Worm (Caenorhabditis elegans) whole organism, L1 larva: ENCODE data around the gene fbxa-32.

Experiments used
- C34B4.2 ChIP-seq: sonication (generic microtip); optimal IDR thresholded peaks from 2 replicates; lab custom pipeline; 2017; ENCODE audit warnings: mild to moderate bottlenecking, missing genetic modification characterization, missing compliant biosample characterization
- F16B12.6 ChIP-seq: fragments of 150-350 bp; optimal IDR thresholded peaks from 2 replicates; lab custom pipeline; 2014; ENCODE audit warnings: missing biosample characterization, missing genetic modification characterization
- Y116A8C.19 ChIP-seq: sonication (generic microtip); optimal IDR thresholded peaks from 2 replicates; lab custom pipeline; 2016; ENCODE audit warnings: missing compliant biosample characterization, missing genetic modification characterization, borderline replicate concordance
- ama-1 ChIP-seq: fragments of 150-350 bp; optimal IDR thresholded peaks from 2 replicates; lab custom pipeline; 2014
- ceh-63 ChIP-seq: fragments of 200-800 bp; sonication (Bioruptor generic); optimal IDR thresholded peaks from 2 replicates; lab custom pipeline; 2018; ENCODE audit warnings: mild to moderate bottlenecking, missing genetic modification characterization, missing compliant biosample characterization
- efl-1 ChIP-seq, 4 experiments: fragments of 150-350 bp; optimal IDR thresholded peaks in 3 of 4; peaks in 1 of 4; 1 replicate in 1 of 4; 2 replicates in 3 of 4; lab custom pipeline; 2014; ENCODE audit warnings: missing biosample characterization in 2 of 4, missing genetic modification characterization in 2 of 4, missing genetic modification reagents in 2 of 4
- efl-3 ChIP-seq: fragments of 200-800 bp; sonication (Bioruptor generic); optimal IDR thresholded peaks from 2 replicates; lab custom pipeline; 2018; ENCODE audit warnings: mild to moderate bottlenecking, missing genetic modification characterization, missing compliant biosample characterization
- egl-13 ChIP-seq: sonication (generic microtip); optimal IDR thresholded peaks from 2 replicates; lab custom pipeline; 2016; ENCODE audit warnings: missing genotype, missing genetic modification reagents, missing genetic modification characterization, missing compliant biosample characterization
- elt-2 ChIP-seq: sonication (generic microtip); optimal IDR thresholded peaks from 2 replicates; lab custom pipeline; 2016; ENCODE audit warnings: missing genetic modification characterization, mild to moderate bottlenecking, inconsistent platforms, missing compliant biosample characterization, missing genetic modification reagents
- elt-3 ChIP-seq, 6 experiments: fragments of 150-350 bp in 1 of 6; sonication (generic microtip); optimal IDR thresholded peaks; 2 replicates each; lab custom pipeline; 2017 to 2018; ENCODE audit warnings: missing biosample characterization in 6 of 6, missing genetic modification characterization in 6 of 6, inconsistent platforms in 1 of 6
- fkh-8 ChIP-seq: sonication (generic microtip); optimal IDR thresholded peaks from 2 replicates; lab custom pipeline; 2016; ENCODE audit warnings: mild to moderate bottlenecking, missing genetic modification characterization, missing compliant biosample characterization
- hlh-17 ChIP-seq: fragments of 200-800 bp; sonication (Bioruptor generic); optimal IDR thresholded peaks from 2 replicates; lab custom pipeline; 2018; ENCODE audit warnings: missing genetic modification characterization, mild to moderate bottlenecking, missing compliant biosample characterization, moderate library complexity, borderline replicate concordance
- lin-14 ChIP-seq: fragments of 200-800 bp; sonication (Bioruptor generic); optimal IDR thresholded peaks from 2 replicates; lab custom pipeline; 2018; ENCODE audit warnings: mild to moderate bottlenecking, missing genetic modification characterization, moderate library complexity, missing compliant biosample characterization
- mef-2 ChIP-seq: fragments of 150-350 bp; optimal IDR thresholded peaks from 2 replicates; lab custom pipeline; 2014; ENCODE audit warnings: missing biosample characterization, missing genetic modification characterization
- nhr-12 ChIP-seq: sonication (generic microtip); optimal IDR thresholded peaks from 2 replicates; lab custom pipeline; 2017; ENCODE audit warnings: missing biosample characterization, missing genetic modification characterization
- nhr-19 ChIP-seq: fragments of 200-800 bp; sonication (Bioruptor generic); conservative IDR thresholded peaks from 2 replicates; pipeline ENCODE4 v1.3.6; 2022; ENCODE audit warnings: missing genetic modification characterization, missing compliant biosample characterization
- nhr-237 ChIP-seq: fragments of 150-350 bp; optimal IDR thresholded peaks from 2 replicates; lab custom pipeline; 2014; ENCODE audit warnings: missing biosample characterization, missing genetic modification characterization
- nhr-28 ChIP-seq: fragments of 150-350 bp; optimal IDR thresholded peaks from 2 replicates; lab custom pipeline; 2014; ENCODE audit warnings: missing biosample characterization, missing genetic modification characterization
- nhr-76 ChIP-seq: sonication (generic microtip); optimal IDR thresholded peaks from 2 replicates; lab custom pipeline; 2017; ENCODE audit warnings: missing biosample characterization, missing genetic modification characterization
- nhr-85 ChIP-seq: sonication (generic microtip); peaks from one replicate; lab custom pipeline; 2016; ENCODE audit warnings: missing genetic modification characterization, inconsistent platforms, missing compliant biosample characterization
- nhr-90 ChIP-seq: sonication (generic microtip); optimal IDR thresholded peaks from 2 replicates; lab custom pipeline; 2016; ENCODE audit warnings: mild to moderate bottlenecking, missing genetic modification characterization, missing compliant biosample characterization; ENCODE audit not compliant: poor library complexity
- pag-3 ChIP-seq: sonication (generic microtip); optimal IDR thresholded peaks from 2 replicates; lab custom pipeline; 2017; ENCODE audit warnings: missing genetic modification characterization, mild to moderate bottlenecking, missing compliant biosample characterization, antibody characterized with exemption, borderline replicate concordance; ENCODE audit not compliant: insufficient read depth
- pax-3 ChIP-seq: fragments of 200-800 bp; sonication (Bioruptor generic); optimal IDR thresholded peaks from 2 replicates; lab custom pipeline; 2018; ENCODE audit warnings: mild to moderate bottlenecking, missing genetic modification characterization, moderate library complexity, missing compliant biosample characterization
- skn-1 ChIP-seq: fragments of 150-350 bp; optimal IDR thresholded peaks from 2 replicates; lab custom pipeline; 2014; ENCODE audit warnings: missing biosample characterization, missing genetic modification characterization
- snpc-4 ChIP-seq: fragments of 150-350 bp; optimal IDR thresholded peaks from 2 replicates; lab custom pipeline; 2014; ENCODE audit warnings: missing biosample characterization, missing genetic modification characterization
- sptf-1 ChIP-seq: fragments of 150-350 bp; optimal IDR thresholded peaks from 2 replicates; lab custom pipeline; 2014; ENCODE audit warnings: missing biosample characterization, missing genetic modification characterization
- unc-130 ChIP-seq: fragments of 150-350 bp; optimal IDR thresholded peaks from 2 replicates; lab custom pipeline; 2017; ENCODE audit warnings: missing biosample characterization, missing genetic modification characterization, inconsistent platforms
- unc-62 ChIP-seq: fragments of 150-350 bp; optimal IDR thresholded peaks from 2 replicates; lab custom pipeline; 2014; ENCODE audit warnings: missing biosample characterization, missing genetic modification reagents, missing genetic modification characterization
- unc-98 ChIP-seq: fragments of 200-800 bp; sonication (Bioruptor generic); IDR thresholded peaks from 2 replicates; pipeline ENCODE4 v1.3.6; 2022; ENCODE audit warnings: missing genetic modification characterization, missing compliant biosample characterization
- ztf-4 ChIP-seq: fragments of 150-350 bp; optimal IDR thresholded peaks from 2 replicates; lab custom pipeline; 2014; ENCODE audit warnings: missing biosample characterization, missing genetic modification characterization

Gene fbxa-32

ce11 chrIII:1269156-1269555 lies at the start of gene fbxa-32:
TSS of gene fbxa-32 (minus strand) at chrIII:1269256.
- TF ChIP-seq mef-2 (tag; lab: Kevin White, UChicago), result no peak
- TF ChIP-seq elt-2 (tag; lab: Kevin White, UChicago), result peak; percentile 16

- TF ChIP-seq nhr-76 (no peak), elt-2 (tag; lab: Kevin White, UChicago) (peak; percentile 33)
- TF ChIP-seq, all 84 proteins: peak for 1
Measured at ce11 chrIII:1315038-1315437, 46.0 kb upstream of the fbxa-32 start, which contains the start of the genes fbxa-80 and fbxa-19. TSS of gene fbxa-80 (minus strand) at chrIII:1315210. TSS of gene fbxa-19 (plus strand) at chrIII:1315401.

DNA sequence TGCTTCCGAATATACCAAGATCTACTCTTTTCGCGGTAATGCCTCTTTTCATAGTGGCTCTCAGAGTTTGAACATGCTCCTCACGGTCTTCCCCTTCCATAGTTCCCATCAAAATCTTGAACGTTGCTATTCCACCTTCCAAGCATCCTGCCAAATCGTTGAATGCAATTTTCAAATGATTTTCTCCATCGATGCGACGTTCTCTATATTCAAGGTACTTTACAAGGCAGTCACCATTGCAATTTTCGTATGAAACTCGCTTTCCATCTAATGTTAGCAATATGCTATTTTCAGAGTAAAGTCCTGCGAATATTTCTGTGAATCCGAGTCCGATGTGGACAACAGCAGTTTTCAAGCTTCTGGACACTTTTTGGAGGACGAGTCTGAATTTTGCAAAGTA lies 45.2 kb upstream of the fbxa-32 start:
- TF ChIP-seq snpc-4 (tag; lab: Kevin White, UChicago) (no peak), efl-1 (optimal IDR thresholded peaks at IDR 0.05; lab: Kevin White, UChicago) (no peak), efl-1 (GFP tag; optimal IDR thresholded peaks at IDR 0.05 in 1 of 2; lab: Kevin White, UChicago) (peak in 1 of 2 experiments; percentile 24)

ce11 chrIII:1311367-1311766 lies 42.3 kb upstream of the fbxa-32 start:
- TF ChIP-seq nhr-76, result no peak
- no peak for TF ChIP-seq nhr-19
- TF ChIP-seq unc-62, result no peak
- TF ChIP-seq C34B4.2 (tag; lab: Kevin White, UChicago), result no peak
- TF ChIP-seq snpc-4 (tag; lab: Kevin White, UChicago), result no peak
- TF ChIP-seq pag-3 (tag; lab: Kevin White, UChicago), result no peak
- TF ChIP-seq lin-14, result no peak
- TF ChIP-seq efl-3 (GFP tag; lab: Kevin White, UChicago), result no peak
- no peak for TF ChIP-seq nhr-237 (tag; lab: Kevin White, UChicago)
- TF ChIP-seq ztf-4, result no peak
- TF ChIP-seq ama-1 (lab: Kevin White, UChicago), result no peak
- TF ChIP-seq nhr-85 (tag; lab: Kevin White, UChicago), result no peak

DNA sequence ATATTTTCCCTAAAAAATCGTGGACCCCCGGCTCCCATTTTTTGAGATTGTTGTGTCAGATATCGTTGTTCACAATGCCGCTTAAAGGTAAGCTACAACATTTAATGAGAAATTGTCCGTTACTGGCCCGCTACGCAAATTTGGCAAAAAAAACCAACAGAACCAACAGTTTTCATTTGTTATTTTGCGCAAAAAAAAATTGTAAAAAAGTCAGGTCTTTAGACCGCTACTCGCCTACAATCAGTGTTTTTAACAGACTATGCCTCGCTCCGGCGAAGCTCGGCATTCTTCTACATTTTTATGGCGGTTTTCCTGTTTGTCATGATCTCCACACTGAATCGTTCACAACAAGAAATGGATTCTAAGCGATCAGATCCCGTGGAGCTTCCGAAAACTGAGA lies 39.8 kb upstream of the fbxa-32 start, which contains the start of gene Y82E9BL.12:
Gene Y82E9BL.12 (plus strand): TSS at position 301 of the 400 bp plus-strand sequence.
- TF ChIP-seq efl-1 (optimal IDR thresholded peaks at IDR 0.05; lab: Kevin White, UChicago) (no peak), efl-1 (GFP tag; optimal IDR thresholded peaks at IDR 0.05 in 1 of 2; lab: Kevin White, UChicago) (peak in 1 of 2 experiments; percentile 6), ama-1 (lab: Kevin White, UChicago) (no peak)

DNA sequence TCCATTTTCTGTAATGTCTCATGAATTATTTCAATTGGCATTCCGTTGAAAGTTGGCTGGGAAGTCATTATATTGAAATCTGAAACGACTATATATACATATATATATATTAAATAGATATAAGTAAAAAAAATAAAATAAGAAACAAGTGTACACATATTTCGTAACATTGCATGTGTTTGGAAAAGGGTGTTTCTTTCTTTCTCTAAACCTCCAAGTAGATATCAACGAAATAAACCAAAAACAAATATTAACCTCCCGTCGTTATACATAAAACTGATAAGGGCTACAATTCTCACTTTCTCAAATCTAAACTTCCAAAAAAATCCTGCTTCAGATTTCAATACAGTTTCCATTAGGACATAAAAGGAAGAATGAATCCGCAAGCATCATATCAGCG lies 39.2 kb upstream of the fbxa-32 start, which contains the start of gene fbxa-79:
Gene fbxa-79 (minus strand): TSS at position 86 of the 400 bp plus-strand sequence.
- TF ChIP-seq unc-98 (GFP tag; lab: Robert Waterston, UW) (no peak), nhr-12 (no peak), nhr-90 (no peak), nhr-19 (0 out of 2 replicates have a peak, but pooled peaks have one; percentile 3), unc-130 (tag; lab: Kevin White, UChicago) (no peak), elt-2 (tag; lab: Kevin White, UChicago) (peak; percentile 55), sptf-1 (tag; lab: Kevin White, UChicago) (no peak), fkh-8 (no peak), skn-1 (tag; lab: Kevin White, UChicago) (peak; percentile 59), Y116A8C.19 (tag; lab: Kevin White, UChicago) (no peak), F16B12.6 (tag; lab: Kevin White, UChicago) (no peak), egl-13 (tag; lab: Kevin White, UChicago) (no peak), elt-3 (tag; optimal IDR thresholded peaks at IDR 0.05; lab: Kevin White, UChicago) (no peak), nhr-28 (tag; lab: Kevin White, UChicago) (no peak), pax-3 (tag; lab: Kevin White, UChicago) (no peak), hlh-17 (no peak), ceh-63 (GFP tag; lab: Kevin White, UChicago) (no peak)
